Worm (Caenorhabditis elegans) whole organism, L1 larva: ENCODE data around the gene M7.8.
A peak's percentile ranks its signal among the peaks of the same experiment; 100 is the strongest.

ENCODE experiments used
- C04F5.9 ChIP-seq: sonication (generic microtip); optimal IDR thresholded peaks from 2 replicates; lab custom pipeline; 2016; ENCODE audit warnings: missing genetic modification characterization, missing compliant biosample characterization
- F16B12.6 ChIP-seq: fragments of 150-350 bp; optimal IDR thresholded peaks from 2 replicates; lab custom pipeline; 2014; ENCODE audit warnings: missing biosample characterization, missing genetic modification characterization
- Y116A8C.19 ChIP-seq: sonication (generic microtip); optimal IDR thresholded peaks from 2 replicates; lab custom pipeline; 2016; ENCODE audit warnings: missing compliant biosample characterization, missing genetic modification characterization, borderline replicate concordance
- aha-1 ChIP-seq: fragments of 150-350 bp; optimal IDR thresholded peaks from 2 replicates; lab custom pipeline; 2014; ENCODE audit warnings: missing biosample characterization, missing genetic modification characterization
- alr-1 ChIP-seq: fragments of 200-800 bp; sonication (Bioruptor generic); optimal IDR thresholded peaks from 2 replicates; lab custom pipeline; 2018; ENCODE audit warnings: borderline replicate concordance, mild to moderate bottlenecking, missing genetic modification characterization, missing compliant biosample characterization
- ama-1 ChIP-seq: fragments of 150-350 bp; optimal IDR thresholded peaks from 2 replicates; lab custom pipeline; 2014
- blmp-1 ChIP-seq: fragments of 150-350 bp; optimal IDR thresholded peaks from 2 replicates; lab custom pipeline; 2014; ENCODE audit warnings: missing biosample characterization, missing genetic modification characterization
- ceh-8 ChIP-seq: fragments of 200-800 bp; sonication (Bioruptor generic); optimal IDR thresholded peaks from 2 replicates; lab custom pipeline; 2018; ENCODE audit warnings: mild to moderate bottlenecking, missing genetic modification characterization, moderate library complexity, missing compliant biosample characterization
- ceh-88 ChIP-seq: fragments of 200-800 bp; sonication (Bioruptor generic); IDR thresholded peaks from 2 replicates; pipeline ENCODE4 v1.3.6; 2022; ENCODE audit warnings: missing genetic modification characterization, missing compliant biosample characterization
- ces-1 ChIP-seq: fragments of 150-350 bp; optimal IDR thresholded peaks from 2 replicates; lab custom pipeline; 2014; ENCODE audit warnings: missing biosample characterization, missing genetic modification reagents, missing genetic modification characterization
- dpl-1 ChIP-seq, 3 experiments: fragments of 150-350 bp in 2 of 3; sonication (generic microtip) in 1 of 3; optimal IDR thresholded peaks; 2 replicates each; lab custom pipeline; 2014 to 2017; ENCODE audit warnings: missing biosample characterization in 3 of 3, missing genetic modification characterization in 3 of 3, missing genetic modification reagents in 3 of 3
- dsc-1 ChIP-seq: sonication (generic microtip); optimal IDR thresholded peaks from 2 replicates; lab custom pipeline; 2016; ENCODE audit warnings: mild to moderate bottlenecking, missing genetic modification characterization, missing compliant biosample characterization
- efl-3 ChIP-seq: fragments of 200-800 bp; sonication (Bioruptor generic); optimal IDR thresholded peaks from 2 replicates; lab custom pipeline; 2018; ENCODE audit warnings: mild to moderate bottlenecking, missing genetic modification characterization, missing compliant biosample characterization
- egl-13 ChIP-seq: sonication (generic microtip); optimal IDR thresholded peaks from 2 replicates; lab custom pipeline; 2016; ENCODE audit warnings: missing genotype, missing genetic modification reagents, missing genetic modification characterization, missing compliant biosample characterization
- egl-27 ChIP-seq, 2 experiments: fragments of 150-350 bp in 1 of 2; sonication (generic microtip); optimal IDR thresholded peaks; 3 replicates each; lab custom pipeline; 2017 to 2018; ENCODE audit warnings: missing biosample characterization in 2 of 2, missing genetic modification characterization in 2 of 2, missing genetic modification reagents in 2 of 2
- elt-2 ChIP-seq: sonication (generic microtip); optimal IDR thresholded peaks from 2 replicates; lab custom pipeline; 2016; ENCODE audit warnings: missing genetic modification characterization, mild to moderate bottlenecking, inconsistent platforms, missing compliant biosample characterization, missing genetic modification reagents
- fkh-10 ChIP-seq: sonication (generic microtip); optimal IDR thresholded peaks from 2 replicates; lab custom pipeline; 2017; ENCODE audit warnings: missing biosample characterization, missing genetic modification reagents, missing genetic modification characterization
- fkh-8 ChIP-seq: sonication (generic microtip); optimal IDR thresholded peaks from 2 replicates; lab custom pipeline; 2016; ENCODE audit warnings: mild to moderate bottlenecking, missing genetic modification characterization, missing compliant biosample characterization
- hlh-4 ChIP-seq: sonication (generic microtip); optimal IDR thresholded peaks from 2 replicates; lab custom pipeline; 2016; ENCODE audit warnings: mild to moderate bottlenecking, missing genetic modification characterization, missing compliant biosample characterization
- irx-1 ChIP-seq: sonication (generic microtip); optimal IDR thresholded peaks from 2 replicates; lab custom pipeline; 2016; ENCODE audit warnings: missing genetic modification characterization, missing compliant biosample characterization
- jun-1 ChIP-seq: fragments of 150-350 bp; optimal IDR thresholded peaks from 2 replicates; lab custom pipeline; 2014; ENCODE audit warnings: missing biosample characterization, missing genetic modification reagents, missing genetic modification characterization
- lin-14 ChIP-seq: fragments of 200-800 bp; sonication (Bioruptor generic); optimal IDR thresholded peaks from 2 replicates; lab custom pipeline; 2018; ENCODE audit warnings: mild to moderate bottlenecking, missing genetic modification characterization, moderate library complexity, missing compliant biosample characterization
- lin-35 ChIP-seq, 2 experiments: fragments of 150-350 bp; optimal IDR thresholded peaks; 2 replicates each; lab custom pipeline; 2014; ENCODE audit warnings: missing biosample characterization in 2 of 2, missing genetic modification characterization in 2 of 2, missing genetic modification reagents in 2 of 2
- lin-39 ChIP-seq: fragments of 150-350 bp; optimal IDR thresholded peaks from 2 replicates; lab custom pipeline; 2014; ENCODE audit warnings: missing biosample characterization, missing genetic modification reagents, missing genetic modification characterization
- lir-3 ChIP-seq: sonication (generic microtip); optimal IDR thresholded peaks from 2 replicates; lab custom pipeline; 2016; ENCODE audit warnings: mild to moderate bottlenecking, missing genetic modification characterization, moderate library complexity, missing compliant biosample characterization; ENCODE audit not compliant: poor library complexity
- lsy-2 ChIP-seq, 2 experiments: fragments of 150-350 bp; optimal IDR thresholded peaks; 2 replicates each; lab custom pipeline; 2014; ENCODE audit warnings: missing biosample characterization in 2 of 2, missing genetic modification characterization in 2 of 2
- mab-9 ChIP-seq: fragments of 200-800 bp; sonication (Bioruptor generic); IDR thresholded peaks from 2 replicates; pipeline ENCODE4 v1.3.6; 2022; ENCODE audit warnings: missing genetic modification reagents, missing genetic modification characterization, missing compliant biosample characterization
- mdl-1 ChIP-seq, 2 experiments: fragments of 150-350 bp; optimal IDR thresholded peaks; 2 replicates each; lab custom pipeline; 2014 to 2017; ENCODE audit warnings: missing biosample characterization in 2 of 2, missing genetic modification characterization in 2 of 2, inconsistent platforms in 1 of 2
- mef-2 ChIP-seq: fragments of 150-350 bp; optimal IDR thresholded peaks from 2 replicates; lab custom pipeline; 2014; ENCODE audit warnings: missing biosample characterization, missing genetic modification characterization
- nhr-11 ChIP-seq: fragments of 150-350 bp; optimal IDR thresholded peaks from 2 replicates; lab custom pipeline; 2014; ENCODE audit warnings: missing biosample characterization, missing genetic modification characterization
- nhr-19 ChIP-seq: fragments of 200-800 bp; sonication (Bioruptor generic); conservative IDR thresholded peaks from 2 replicates; pipeline ENCODE4 v1.3.6; 2022; ENCODE audit warnings: missing genetic modification characterization, missing compliant biosample characterization
- nhr-20 ChIP-seq: sonication (generic microtip); optimal IDR thresholded peaks from 2 replicates; lab custom pipeline; 2016; ENCODE audit warnings: mild to moderate bottlenecking, missing genetic modification characterization, missing compliant biosample characterization
- nhr-237 ChIP-seq: fragments of 150-350 bp; optimal IDR thresholded peaks from 2 replicates; lab custom pipeline; 2014; ENCODE audit warnings: missing biosample characterization, missing genetic modification characterization
- nhr-47 ChIP-seq: sonication (generic microtip); optimal IDR thresholded peaks from 2 replicates; lab custom pipeline; 2016; ENCODE audit warnings: mild to moderate bottlenecking, missing genetic modification characterization, moderate library complexity, missing compliant biosample characterization
- nhr-84 ChIP-seq: sonication (generic microtip); optimal IDR thresholded peaks from 2 replicates; lab custom pipeline; 2017; ENCODE audit warnings: missing biosample characterization, missing genetic modification characterization
- nhr-85 ChIP-seq: sonication (generic microtip); peaks from one replicate; lab custom pipeline; 2016; ENCODE audit warnings: missing genetic modification characterization, inconsistent platforms, missing compliant biosample characterization
- nhr-90 ChIP-seq: sonication (generic microtip); optimal IDR thresholded peaks from 2 replicates; lab custom pipeline; 2016; ENCODE audit warnings: mild to moderate bottlenecking, missing genetic modification characterization, missing compliant biosample characterization; ENCODE audit not compliant: poor library complexity
- pax-3 ChIP-seq: fragments of 200-800 bp; sonication (Bioruptor generic); optimal IDR thresholded peaks from 2 replicates; lab custom pipeline; 2018; ENCODE audit warnings: mild to moderate bottlenecking, missing genetic modification characterization, moderate library complexity, missing compliant biosample characterization
- pqm-1 ChIP-seq: sonication (generic microtip); optimal IDR thresholded peaks from 3 replicates; lab custom pipeline; 2017; ENCODE audit warnings: missing biosample characterization, missing genetic modification characterization
- skn-1 ChIP-seq: fragments of 150-350 bp; optimal IDR thresholded peaks from 2 replicates; lab custom pipeline; 2014; ENCODE audit warnings: missing biosample characterization, missing genetic modification characterization
- snpc-4 ChIP-seq: fragments of 150-350 bp; optimal IDR thresholded peaks from 2 replicates; lab custom pipeline; 2014; ENCODE audit warnings: missing biosample characterization, missing genetic modification characterization
- sox-4 ChIP-seq: sonication (generic microtip); optimal IDR thresholded peaks from 2 replicates; lab custom pipeline; 2016; ENCODE audit warnings: missing genetic modification characterization, missing compliant biosample characterization
- sptf-1 ChIP-seq: fragments of 150-350 bp; optimal IDR thresholded peaks from 2 replicates; lab custom pipeline; 2014; ENCODE audit warnings: missing biosample characterization, missing genetic modification characterization
- swsn-7 ChIP-seq: sonication (generic microtip); optimal IDR thresholded peaks from 2 replicates; lab custom pipeline; 2016; ENCODE audit warnings: missing genetic modification characterization, missing compliant biosample characterization
- tbx-2 ChIP-seq: sonication (generic microtip); optimal IDR thresholded peaks from 2 replicates; lab custom pipeline; 2016; ENCODE audit warnings: missing genetic modification characterization, missing compliant biosample characterization
- unc-130 ChIP-seq: fragments of 150-350 bp; optimal IDR thresholded peaks from 2 replicates; lab custom pipeline; 2017; ENCODE audit warnings: missing biosample characterization, missing genetic modification characterization, inconsistent platforms
- unc-62 ChIP-seq: fragments of 150-350 bp; optimal IDR thresholded peaks from 2 replicates; lab custom pipeline; 2014; ENCODE audit warnings: missing biosample characterization, missing genetic modification reagents, missing genetic modification characterization
- unc-86 ChIP-seq: sonication (generic microtip); optimal IDR thresholded peaks from 2 replicates; lab custom pipeline; 2016; ENCODE audit warnings: missing genetic modification characterization, missing compliant biosample characterization
- unc-98 ChIP-seq: fragments of 200-800 bp; sonication (Bioruptor generic); IDR thresholded peaks from 2 replicates; pipeline ENCODE4 v1.3.6; 2022; ENCODE audit warnings: missing genetic modification characterization, missing compliant biosample characterization
- xbp-1 ChIP-seq: sonication (generic microtip); optimal IDR thresholded peaks from 2 replicates; lab custom pipeline; 2016; ENCODE audit warnings: missing genetic modification characterization, missing compliant biosample characterization
- zag-1 ChIP-seq: fragments of 150-350 bp; optimal IDR thresholded peaks from 2 replicates; lab custom pipeline; 2014; ENCODE audit warnings: missing biosample characterization, missing genetic modification characterization
- ztf-11 ChIP-seq, 2 experiments: sonication (generic microtip); optimal IDR thresholded peaks; 2 replicates each; lab custom pipeline; 2016 to 2017; ENCODE audit warnings: missing genetic modification characterization in 2 of 2, missing biosample characterization in 1 of 2, missing compliant biosample characterization in 1 of 2

Gene M7.8

ce11 chrIV:11125604-11126003 lies 30.7 kb upstream of the M7.8 start (continued):
- TF ChIP-seq egl-27 (tag; optimal IDR thresholded peaks at IDR 0.05; lab: Kevin White, UChicago), result no peak
- no peak for TF ChIP-seq Y116A8C.19 (tag; lab: Kevin White, UChicago)
- peak; percentile 27 for TF ChIP-seq dsc-1 (tag; lab: Kevin White, UChicago)
- TF ChIP-seq aha-1 (tag; lab: Kevin White, UChicago), result no peak
- TF ChIP-seq ceh-88 (GFP tag; lab: Robert Waterston, UW), result no peak
- TF ChIP-seq F16B12.6 (tag; lab: Kevin White, UChicago), result no peak
- TF ChIP-seq nhr-84 (tag; lab: Kevin White, UChicago), result no peak
- TF ChIP-seq blmp-1 (tag; lab: Kevin White, UChicago), result no peak
- no peak for TF ChIP-seq alr-1 (tag; lab: Kevin White, UChicago)
- TF ChIP-seq fkh-8 (tag; lab: Kevin White, UChicago), result no peak
- TF ChIP-seq mdl-1 (tag; optimal IDR thresholded peaks at IDR 0.05; lab: Kevin White, UChicago), result no peak
- no peak for TF ChIP-seq nhr-47 (tag; lab: Kevin White, UChicago)
- TF ChIP-seq pax-3 (tag; lab: Kevin White, UChicago), result no peak
- TF ChIP-seq nhr-237, result no peak
- no peak for TF ChIP-seq ama-1
- TF ChIP-seq irx-1 (tag; lab: Kevin White, UChicago), result no peak
- no peak for TF ChIP-seq efl-3 (GFP tag; lab: Kevin White, UChicago)
- TF ChIP-seq tbx-2 (tag; lab: Kevin White, UChicago), result no peak
- TF ChIP-seq C04F5.9 (tag; lab: Kevin White, UChicago), result no peak
- peak; percentile 75 to 85 (median 76) for TF ChIP-seq dpl-1 (GFP tag; optimal IDR thresholded peaks at IDR 0.05; lab: Kevin White, UChicago)
- TF ChIP-seq lsy-2 (tag; optimal IDR thresholded peaks at IDR 0.05; lab: Kevin White, UChicago), result no peak
- no peak for TF ChIP-seq ztf-11 (tag; optimal IDR thresholded peaks at IDR 0.05; lab: Kevin White, UChicago)
- no peak for TF ChIP-seq fkh-10
- TF ChIP-seq lir-3 (tag; lab: Kevin White, UChicago), result no peak
- no peak for TF ChIP-seq pqm-1 (tag; lab: Kevin White, UChicago)
- no peak for TF ChIP-seq egl-13
- TF ChIP-seq nhr-85 (tag; lab: Kevin White, UChicago), result peak; percentile 75
- TF ChIP-seq snpc-4, result no peak
- TF ChIP-seq unc-62 (GFP tag; lab: Kevin White, UChicago), result no peak
- no peak for TF ChIP-seq unc-86 (tag; lab: Kevin White, UChicago)

ce11 chrIV:11125200-11125599 lies 30.3 kb upstream of the M7.8 start:
- peak; percentile 3 for TF ChIP-seq jun-1 (tag; lab: Kevin White, UChicago)
- peak in 1 of 2 experiments; percentile 5 for TF ChIP-seq mdl-1 (tag; optimal IDR thresholded peaks at IDR 0.05; lab: Kevin White, UChicago)
- no peak for TF ChIP-seq mef-2 (tag; lab: Kevin White, UChicago)
- TF ChIP-seq lin-35 (GFP tag; optimal IDR thresholded peaks at IDR 0.05; lab: Kevin White, UChicago), result peak in 1 of 2 experiments; percentile 26
- TF ChIP-seq dsc-1 (tag; lab: Kevin White, UChicago), result peak; percentile 41
- peak; percentile 96 for TF ChIP-seq xbp-1 (tag; lab: Kevin White, UChicago)
- no peak for TF ChIP-seq egl-13
- peak; percentile 52 for TF ChIP-seq lin-14
- no peak for TF ChIP-seq unc-98 (GFP tag; lab: Robert Waterston, UW)
- TF ChIP-seq lin-39 (tag; lab: Kevin White, UChicago), result no peak
- TF ChIP-seq skn-1, result no peak
- no peak for TF ChIP-seq unc-130 (tag; lab: Kevin White, UChicago)
- no peak for TF ChIP-seq unc-62 (GFP tag; lab: Kevin White, UChicago)
- no peak for TF ChIP-seq sox-4 (tag; lab: Kevin White, UChicago)
- TF ChIP-seq nhr-90 (tag; lab: Kevin White, UChicago), result no peak
- no peak for TF ChIP-seq sptf-1 (tag; lab: Kevin White, UChicago)
- peak; percentile 14 for TF ChIP-seq ceh-8 (GFP tag; lab: Kevin White, UChicago)
- TF ChIP-seq zag-1 (tag; lab: Kevin White, UChicago), result no peak
- TF ChIP-seq ces-1 (GFP tag; lab: Kevin White, UChicago), result no peak
- peak; percentile 60 for TF ChIP-seq swsn-7
- peak; percentile 38 for TF ChIP-seq unc-86 (tag; lab: Kevin White, UChicago)
- TF ChIP-seq alr-1 (tag; lab: Kevin White, UChicago), result no peak
- peak; percentile 37 for TF ChIP-seq nhr-20 (tag; lab: Kevin White, UChicago)
- TF ChIP-seq elt-2 (tag; lab: Kevin White, UChicago), result peak; percentile 4
- peak; percentile 58; the same call in 1 of the 2 replicates for TF ChIP-seq nhr-19 (GFP tag; lab: Robert Waterston, UW)
- TF ChIP-seq mab-9, result no peak
- peak; percentile 15 for TF ChIP-seq tbx-2 (tag; lab: Kevin White, UChicago)
- no peak for TF ChIP-seq hlh-4
- TF ChIP-seq dpl-1 (GFP tag; optimal IDR thresholded peaks at IDR 0.05; lab: Kevin White, UChicago), result peak in 2 of 3 experiments; percentile 8 to 39
- no peak for TF ChIP-seq nhr-11 (tag; lab: Kevin White, UChicago)
